Worm (Caenorhabditis elegans): ENCODE results near the gene pat-3.

pat-3 gene

ce11 chrIII:3914049-3914448 lies at the start of gene pat-3:
pat-3 (minus strand) TSS chrIII:3914149.
- TF ChIP-seq him-1 (tag; optimal IDR thresholded peaks at IDR 0.05) (no peak), W03F9.2 (tag; optimal IDR thresholded peaks at IDR 0.05) (no peak), dao-5 (tag; optimal IDR thresholded peaks at IDR 0.05) (no peak)

- TF ChIP-seq dao-5 (tag; optimal IDR thresholded peaks at IDR 0.05) = no peak
- TF ChIP-seq W03F9.2 (tag; optimal IDR thresholded peaks at IDR 0.05) = no peak
- TF ChIP-seq him-1 (tag; optimal IDR thresholded peaks at IDR 0.05) = no peak
These were observed 46.0 kb upstream of the pat-3 start, which contains the start of gene R10E9.3 for ce11 chrIII:3959987-3960386. R10E9.3 (plus strand) TSS chrIII:3960221.

ce11 chrIII:3959206-3959605 lies 45.3 kb upstream of the pat-3 start:
- no peak for TF ChIP-seq W03F9.2 (tag; optimal IDR thresholded peaks at IDR 0.05)
- no peak for TF ChIP-seq him-1 (tag; optimal IDR thresholded peaks at IDR 0.05)
- TF ChIP-seq dao-5 (tag; optimal IDR thresholded peaks at IDR 0.05) = no peak

ce11 chrIII:3957850-3958249 lies 43.9 kb upstream of the pat-3 start:
- TF ChIP-seq W03F9.2 (tag; optimal IDR thresholded peaks at IDR 0.05) = no peak
- TF ChIP-seq dao-5 (tag; optimal IDR thresholded peaks at IDR 0.05) = no peak
- TF ChIP-seq him-1 (tag; optimal IDR thresholded peaks at IDR 0.05) = no peak

DNA sequence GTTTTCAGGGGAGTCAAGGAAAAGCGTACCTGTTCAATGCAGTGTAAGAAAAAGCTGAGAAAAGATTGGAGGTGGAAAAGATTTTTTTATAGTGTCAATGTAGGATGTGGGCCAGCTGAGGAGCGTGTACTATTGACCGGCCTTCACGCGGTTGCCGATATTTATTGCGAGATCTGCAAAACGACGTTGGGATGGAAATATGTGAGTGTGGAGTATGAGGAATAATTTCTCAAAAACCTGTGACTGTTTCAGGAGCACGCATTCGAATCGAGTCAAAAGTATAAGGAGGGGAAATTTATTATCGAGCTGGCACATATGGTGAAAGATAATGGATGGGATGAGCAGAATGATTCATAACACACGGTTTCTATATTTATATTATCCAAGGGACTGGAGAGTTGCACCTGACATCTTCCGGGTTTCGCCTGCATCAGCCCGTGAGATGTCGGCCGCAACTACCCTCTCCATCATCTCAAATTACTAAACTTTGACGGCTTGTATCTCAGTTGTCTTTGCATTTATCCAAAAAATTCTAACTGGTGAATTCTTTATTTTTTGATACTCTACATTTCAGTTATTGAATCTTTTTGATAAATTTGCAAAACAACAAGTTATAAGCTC lies 43.3 kb upstream of the pat-3 start:
- TF ChIP-seq him-1 (tag; optimal IDR thresholded peaks at IDR 0.05) = no peak
- TF ChIP-seq W03F9.2 (tag; optimal IDR thresholded peaks at IDR 0.05) = no peak
- no peak for TF ChIP-seq dao-5 (tag; optimal IDR thresholded peaks at IDR 0.05)

DNA sequence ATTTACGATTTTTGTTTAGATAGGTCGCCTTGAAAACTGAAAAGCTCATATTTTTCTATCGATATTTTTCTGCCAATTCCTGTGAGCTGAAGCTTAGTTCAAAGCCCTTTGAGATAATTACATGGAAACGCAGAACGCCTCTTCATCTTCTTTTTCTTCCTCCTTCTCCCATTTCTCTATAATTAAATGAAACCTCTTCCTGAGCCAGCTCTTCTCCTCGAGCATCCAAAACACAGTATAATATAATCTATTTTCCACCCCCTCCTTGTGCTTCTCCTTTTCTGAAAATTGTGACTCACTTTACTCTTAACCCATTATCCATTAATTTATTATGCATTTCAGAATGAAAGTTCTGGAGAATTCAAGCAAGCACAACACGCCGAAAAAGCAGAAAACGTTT lies 42.3 kb upstream of the pat-3 start, which contains the start of gene F37A8.5:
TSS of gene F37A8.5 (plus strand) at position 332 of the 400 bp plus-strand sequence.
- TF ChIP-seq him-1 (tag; optimal IDR thresholded peaks at IDR 0.05) (no peak), dao-5 (tag; optimal IDR thresholded peaks at IDR 0.05) (no peak), W03F9.2 (tag; optimal IDR thresholded peaks at IDR 0.05) (no peak)

- TF ChIP-seq him-1 (tag; optimal IDR thresholded peaks at IDR 0.05) (peak; percentile 39), W03F9.2 (tag; optimal IDR thresholded peaks at IDR 0.05) (no peak)
These were observed 41.7 kb upstream of the pat-3 start for ce11 chrIII:3955674-3956073.

- TF ChIP-seq him-1 (tag; optimal IDR thresholded peaks at IDR 0.05) (no peak), dao-5 (tag; optimal IDR thresholded peaks at IDR 0.05) (no peak), W03F9.2 (tag; optimal IDR thresholded peaks at IDR 0.05) (no peak)
These were observed 40.9 kb upstream of the pat-3 start for ce11 chrIII:3954828-3955227.

DNA sequence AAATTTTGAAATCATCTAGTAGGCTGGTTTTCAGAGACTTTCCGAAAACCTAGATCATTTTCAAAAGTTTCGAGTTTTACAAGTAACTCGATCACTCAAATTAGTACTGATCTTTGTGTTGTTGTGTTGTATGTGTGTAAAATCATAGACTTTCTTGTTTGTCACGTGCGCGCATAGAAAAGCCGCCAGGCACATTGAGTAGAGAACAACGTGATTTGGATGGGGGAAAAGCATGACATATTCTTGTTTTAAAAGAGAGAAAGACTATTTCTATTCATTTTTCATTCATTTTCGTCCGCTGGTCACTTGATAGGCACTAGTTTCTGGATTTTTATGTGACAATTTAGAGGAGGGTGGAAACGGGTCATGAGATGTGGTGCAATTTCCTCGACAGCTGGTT lies 40.3 kb upstream of the pat-3 start:
- TF ChIP-seq him-1 (tag; optimal IDR thresholded peaks at IDR 0.05) = no peak
- TF ChIP-seq W03F9.2 (tag; optimal IDR thresholded peaks at IDR 0.05) = no peak
- no peak for TF ChIP-seq dao-5 (tag; optimal IDR thresholded peaks at IDR 0.05)

ce11 chrIII:3953235-3953634 lies 39.3 kb upstream of the pat-3 start:
- TF ChIP-seq dao-5 (tag; optimal IDR thresholded peaks at IDR 0.05) (no peak), him-1 (tag; optimal IDR thresholded peaks at IDR 0.05) (peak; percentile 26)

- no peak for TF ChIP-seq dao-5 (tag; optimal IDR thresholded peaks at IDR 0.05)
- TF ChIP-seq W03F9.2 (tag; optimal IDR thresholded peaks at IDR 0.05) = no peak
These were observed 38.1 kb upstream of the pat-3 start for ce11 chrIII:3952058-3952457.

DNA sequence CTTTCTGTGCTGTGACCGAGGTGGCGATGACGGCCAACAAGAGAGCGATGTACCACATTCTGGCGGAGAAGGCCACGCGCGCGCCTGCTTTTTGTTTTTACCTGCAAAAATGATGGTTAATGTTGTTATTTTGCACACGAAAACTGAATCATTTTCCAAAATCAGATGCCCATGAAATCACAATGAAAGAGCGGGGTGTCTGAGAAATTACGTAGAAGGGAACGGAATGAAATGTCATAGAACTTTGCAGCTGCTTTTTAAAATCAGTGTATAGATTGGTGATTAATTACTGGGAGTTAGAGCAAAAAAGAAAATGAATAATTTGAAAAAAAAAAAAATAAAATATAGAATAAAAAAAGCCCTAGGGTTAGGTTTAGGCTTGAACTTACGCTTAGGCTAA lies 21.9 kb upstream of the pat-3 start, which contains the start of gene npl-10:
TSS of gene npl-10 (minus strand) at position 101 of the 400 bp plus-strand sequence.
- no peak for TF ChIP-seq dao-5 (tag; optimal IDR thresholded peaks at IDR 0.05)
- TF ChIP-seq W03F9.2 (tag; optimal IDR thresholded peaks at IDR 0.05) = no peak
- no peak for TF ChIP-seq him-1 (tag; optimal IDR thresholded peaks at IDR 0.05)

ce11 chrIII:3931423-3931822 lies 17.5 kb upstream of the pat-3 start, which contains the start of gene F37A8.2:
F37A8.2 (minus strand) TSS chrIII:3931523.
- TF ChIP-seq W03F9.2 (tag; optimal IDR thresholded peaks at IDR 0.05) (no peak), him-1 (tag; optimal IDR thresholded peaks at IDR 0.05) (no peak), dao-5 (tag; optimal IDR thresholded peaks at IDR 0.05) (no peak)

ce11 chrIII:3928136-3928535 lies 14.2 kb upstream of the pat-3 start, which contains the start of gene F37A8.1:
F37A8.1 (plus strand) TSS chrIII:3928436.
- TF ChIP-seq dao-5 (tag; optimal IDR thresholded peaks at IDR 0.05) (no peak), him-1 (tag; optimal IDR thresholded peaks at IDR 0.05) (no peak), W03F9.2 (tag; optimal IDR thresholded peaks at IDR 0.05) (no peak)

DNA sequence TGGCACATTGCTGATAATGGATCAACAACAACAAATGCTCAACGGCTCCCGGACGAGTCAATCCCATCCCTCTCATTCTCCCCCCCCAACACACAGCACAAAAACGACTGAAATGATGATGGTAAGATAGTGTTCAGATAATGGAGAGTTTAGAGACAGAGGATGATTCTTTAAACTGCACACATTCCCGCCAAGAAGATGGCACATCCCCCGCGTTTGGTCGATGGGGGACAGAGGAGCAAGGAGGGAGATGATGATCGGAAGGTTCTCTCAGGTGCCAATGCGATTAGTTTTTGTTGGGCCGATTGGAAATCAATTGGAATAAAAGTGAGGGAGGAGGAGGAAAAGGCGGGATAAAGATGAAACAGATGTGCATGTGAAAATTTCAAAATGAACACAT lies 13.5 kb upstream of the pat-3 start:
- TF ChIP-seq dao-5 (tag; optimal IDR thresholded peaks at IDR 0.05) (no peak), him-1 (tag; optimal IDR thresholded peaks at IDR 0.05) (no peak), W03F9.2 (tag; optimal IDR thresholded peaks at IDR 0.05) (no peak)
